Fruit fly (Drosophila melanogaster) whole organism, embryonic: ENCODE measurements around the gene CG13000.

ENCODE experiments used
- Antp ChIP-seq: fragments of 200-800 bp; sonication (Bioruptor generic); optimal IDR thresholded peaks from 3 replicates; lab custom pipeline; 2016; ENCODE audit warnings: missing biosample characterization, missing genetic modification characterization
- Awh ChIP-seq: fragments of 200-800 bp; sonication (Bioruptor generic); IDR thresholded peaks from 2 replicates; pipeline ENCODE4, ENCODE4 v1.3.6; 2022; ENCODE audit warnings: missing biosample characterization, missing genetic modification characterization
- B-H1 ChIP-seq: fragments of 200-800 bp; sonication (Bioruptor generic); IDR thresholded peaks from 3 replicates; pipeline ENCODE4 v1.3.6; 2022; ENCODE audit warnings: missing biosample characterization, missing genetic modification characterization
- CG12942 ChIP-seq: fragments of 200-800 bp; sonication (Bioruptor generic); optimal IDR thresholded peaks from 3 replicates; lab custom pipeline; 2016; ENCODE audit warnings: missing biosample characterization, missing genetic modification characterization
- CG13775 ChIP-seq: fragments of 200-800 bp; sonication (Bioruptor generic); optimal IDR thresholded peaks from 3 replicates; lab custom pipeline; 2017; ENCODE audit warnings: missing biosample characterization, mild to moderate bottlenecking, missing genetic modification characterization
- CG14441 ChIP-seq: fragments of 200-800 bp; sonication (Bioruptor generic); IDR thresholded peaks from 2 replicates; pipeline ENCODE4 v1.3.6; 2022; ENCODE audit warnings: missing biosample characterization, missing genetic modification characterization
- CG1603 ChIP-seq: fragments of 200-800 bp; sonication (Bioruptor generic); optimal IDR thresholded peaks from 2 replicates; lab custom pipeline; 2019; ENCODE audit warnings: missing biosample characterization, mild to moderate bottlenecking, missing genetic modification characterization, moderate library complexity
- CG16863 ChIP-seq: fragments of 200-800 bp; sonication (Bioruptor generic); optimal IDR thresholded peaks from 3 replicates; lab custom pipeline; 2016; ENCODE audit warnings: missing biosample characterization, missing genetic modification characterization
- CG17568 ChIP-seq: fragments of 200-800 bp; sonication (Bioruptor generic); optimal IDR thresholded peaks from 2 replicates; lab custom pipeline; 2018; ENCODE audit warnings: missing biosample characterization, mild to moderate bottlenecking, missing genetic modification characterization, moderate library complexity
- CG18262 ChIP-seq: fragments of 200-800 bp; optimal IDR thresholded peaks from 3 replicates; lab custom pipeline; 2019; ENCODE audit warnings: missing biosample characterization, mild to moderate bottlenecking, missing genetic modification characterization, moderate library complexity
- CG18476 ChIP-seq: fragments of 200-800 bp; sonication (Bioruptor generic); optimal IDR thresholded peaks from 2 replicates; lab custom pipeline; 2016; ENCODE audit warnings: missing biosample characterization, mild to moderate bottlenecking, missing genetic modification characterization
- CG2199 ChIP-seq: fragments of 200-800 bp; sonication (Bioruptor generic); IDR thresholded peaks from 3 replicates; pipeline ENCODE4 v1.3.6; 2022; ENCODE audit warnings: missing biosample characterization, missing genetic modification characterization
- CG34224 ChIP-seq: fragments of 200-800 bp; sonication (Bioruptor generic); IDR thresholded peaks from 3 replicates; pipeline ENCODE4 v1.3.6; 2022; ENCODE audit warnings: missing biosample characterization, missing genetic modification characterization; ENCODE audit not compliant: partially characterized antibody
- CG3847 ChIP-seq: fragments of 200-800 bp; sonication (Bioruptor generic); IDR thresholded peaks from 2 replicates; pipeline ENCODE4 v1.3.6; 2022; ENCODE audit warnings: missing biosample characterization, missing genetic modification characterization
- CG42726 ChIP-seq: fragments of 200-800 bp; sonication (Bioruptor generic); IDR thresholded peaks from 2 replicates; pipeline ENCODE4 v1.3.6; 2022; ENCODE audit warnings: missing biosample characterization, missing genetic modification characterization; ENCODE audit not compliant: partially characterized antibody
- CG5953 ChIP-seq: fragments of 200-800 bp; sonication (Bioruptor generic); IDR thresholded peaks from 2 replicates; pipeline ENCODE4 v1.3.6; 2022; ENCODE audit warnings: missing biosample characterization, missing genetic modification characterization
- CG7357 ChIP-seq: fragments of 200-800 bp; sonication (Bioruptor generic); IDR thresholded peaks from 3 replicates; pipeline ENCODE4 v1.3.6; 2022; ENCODE audit warnings: missing biosample characterization, missing genetic modification characterization
- CG8944 ChIP-seq: fragments of 200-800 bp; sonication (Bioruptor generic); optimal IDR thresholded peaks from 3 replicates; lab custom pipeline; 2016; ENCODE audit warnings: missing biosample characterization, missing genetic modification characterization
- CG9609 ChIP-seq: fragments of 200-800 bp; sonication (Bioruptor generic); optimal IDR thresholded peaks from 3 replicates; lab custom pipeline; 2016; ENCODE audit warnings: missing biosample characterization, missing genetic modification characterization
- Dad ChIP-seq: fragments of 200-800 bp; sonication (Bioruptor generic); optimal IDR thresholded peaks from 3 replicates; lab custom pipeline; 2016; ENCODE audit warnings: missing biosample characterization, missing genetic modification characterization
- Dek ChIP-seq: fragments of 200-800 bp; sonication (Bioruptor generic); optimal IDR thresholded peaks from 3 replicates; lab custom pipeline; 2019; ENCODE audit warnings: missing biosample characterization, mild to moderate bottlenecking, missing genetic modification characterization, moderate library complexity
- ERR ChIP-seq: fragments of 200-800 bp; sonication (Bioruptor generic); optimal IDR thresholded peaks from 2 replicates; lab custom pipeline; 2016; ENCODE audit warnings: missing biosample characterization, missing genetic modification characterization
- Elba2 ChIP-seq: fragments of 200-800 bp; sonication (Bioruptor generic); optimal IDR thresholded peaks from 3 replicates; lab custom pipeline; 2016; ENCODE audit warnings: missing biosample characterization, missing genetic modification characterization
- Fer2 ChIP-seq: fragments of 200-800 bp; sonication (Bioruptor generic); optimal IDR thresholded peaks from 2 replicates; lab custom pipeline; 2018; ENCODE audit warnings: missing biosample characterization, mild to moderate bottlenecking, missing genetic modification characterization, moderate library complexity
- HHEX ChIP-seq: fragments of 200-800 bp; sonication (Bioruptor generic); optimal IDR thresholded peaks from 3 replicates; lab custom pipeline; 2017; ENCODE audit warnings: missing biosample characterization, mild to moderate bottlenecking, missing genetic modification characterization, missing genetic modification reagents
- HmgZ ChIP-seq: fragments of 200-800 bp; sonication (Bioruptor generic); optimal IDR thresholded peaks from 2 replicates; lab custom pipeline; 2018; ENCODE audit warnings: missing biosample characterization, mild to moderate bottlenecking, missing genetic modification characterization
- Lhr ChIP-seq: fragments of 200-800 bp; sonication (Bioruptor generic); optimal IDR thresholded peaks from 3 replicates; lab custom pipeline; 2017; ENCODE audit warnings: mild to moderate bottlenecking, missing biosample characterization, missing genetic modification reagents, missing genetic modification characterization
- NC2β ChIP-seq: fragments of 200-800 bp; sonication (Bioruptor generic); optimal IDR thresholded peaks from 2 replicates; lab custom pipeline; 2016; ENCODE audit warnings: missing biosample characterization, missing genetic modification characterization
- Spps ChIP-seq: fragments of 200-800 bp; sonication (Bioruptor generic); optimal IDR thresholded peaks from 2 replicates; lab custom pipeline; 2018; ENCODE audit warnings: missing biosample characterization, mild to moderate bottlenecking, missing genetic modification characterization
- Ssrp ChIP-seq: fragments of 200-800 bp; sonication (Bioruptor generic); optimal IDR thresholded peaks from 2 replicates; lab custom pipeline; 2018; ENCODE audit warnings: missing biosample characterization, mild to moderate bottlenecking, missing genetic modification characterization, moderate library complexity
- az2 ChIP-seq: fragments of 200-800 bp; sonication (Bioruptor generic); optimal IDR thresholded peaks from 3 replicates; lab custom pipeline; 2016; ENCODE audit warnings: missing biosample characterization, missing genetic modification characterization
- br ChIP-seq: fragments of >200 bp; optimal IDR thresholded peaks from 2 replicates; lab custom pipeline; 2017
- bsh ChIP-seq, 2 experiments: fragments of 200-800 bp; sonication (Bioruptor generic); optimal IDR thresholded peaks; 2 replicates each; lab custom pipeline; 2017 to 2018; ENCODE audit warnings: mild to moderate bottlenecking in 2 of 2, missing biosample characterization in 2 of 2, missing genetic modification characterization in 2 of 2, moderate library complexity in 1 of 2
- dmrt11E ChIP-seq: fragments of 200-800 bp; sonication (Bioruptor generic); optimal IDR thresholded peaks from 3 replicates; lab custom pipeline; 2018; ENCODE audit warnings: missing biosample characterization, mild to moderate bottlenecking, missing genetic modification characterization, moderate library complexity
- emc ChIP-seq: fragments of 200-800 bp; sonication (Bioruptor generic); optimal IDR thresholded peaks from 2 replicates; lab custom pipeline; 2016; ENCODE audit warnings: missing biosample characterization, missing genetic modification characterization
- her ChIP-seq: fragments of 200-800 bp; sonication (Bioruptor generic); optimal IDR thresholded peaks from 2 replicates; lab custom pipeline; 2016; ENCODE audit warnings: missing biosample characterization, missing genetic modification characterization
- insv ChIP-seq, 2 experiments: fragments of 200-800 bp; sonication (Bioruptor generic); optimal IDR thresholded peaks; 3 replicates each; lab custom pipeline; 2016 to 2018; ENCODE audit warnings: missing biosample characterization in 2 of 2, missing genetic modification characterization in 2 of 2
- inv ChIP-seq: fragments of 200-800 bp; sonication (Bioruptor generic); IDR thresholded peaks from 2 replicates; pipeline ENCODE4 v1.3.6; 2022; ENCODE audit warnings: missing biosample characterization, missing genetic modification characterization; ENCODE audit not compliant: partially characterized antibody
- jumu ChIP-seq: fragments of 200-800 bp; sonication (Bioruptor generic); optimal IDR thresholded peaks from 3 replicates; lab custom pipeline; 2016; ENCODE audit warnings: missing biosample characterization, missing genetic modification characterization
- knrl ChIP-seq: fragments of 200-800 bp; sonication (Bioruptor generic); IDR thresholded peaks from 3 replicates; pipeline ENCODE4 v1.3.6; 2022; ENCODE audit warnings: missing biosample characterization, missing genetic modification characterization; ENCODE audit not compliant: partially characterized antibody
- mirr ChIP-seq: fragments of 200-800 bp; sonication (Bioruptor generic); optimal IDR thresholded peaks from 3 replicates; lab custom pipeline; 2018; ENCODE audit warnings: missing biosample characterization, mild to moderate bottlenecking, missing genetic modification characterization
- nerfin-2 ChIP-seq: fragments of 200-800 bp; sonication (Bioruptor generic); IDR thresholded peaks from 2 replicates; pipeline ENCODE4 v1.3.6; 2022; ENCODE audit warnings: missing biosample characterization, missing genetic modification characterization; ENCODE audit not compliant: partially characterized antibody
- pnt ChIP-seq: fragments of 200-800 bp; sonication (Bioruptor generic); optimal IDR thresholded peaks from 3 replicates; lab custom pipeline; 2016; ENCODE audit warnings: missing biosample characterization, missing genetic modification characterization
- pros ChIP-seq: fragments of 200-800 bp; sonication (Bioruptor generic); optimal IDR thresholded peaks from 3 replicates; lab custom pipeline; 2019; ENCODE audit warnings: missing biosample characterization, mild to moderate bottlenecking, missing genetic modification characterization, moderate library complexity
- tin ChIP-seq: fragments of 200-800 bp; sonication (Bioruptor generic); optimal IDR thresholded peaks from 3 replicates; lab custom pipeline; 2016; ENCODE audit warnings: missing biosample characterization, missing genetic modification characterization
- unpg ChIP-seq: fragments of 200-800 bp; sonication (Bioruptor generic); optimal IDR thresholded peaks from 3 replicates; lab custom pipeline; 2018; ENCODE audit warnings: missing biosample characterization, mild to moderate bottlenecking, missing genetic modification characterization, moderate library complexity
- wek ChIP-seq: fragments of 200-800 bp; sonication (Bioruptor generic); optimal IDR thresholded peaks from 3 replicates; lab custom pipeline; 2018; ENCODE audit warnings: missing biosample characterization, mild to moderate bottlenecking, missing genetic modification characterization, moderate library complexity

Gene CG13000

dm6 chrX:16968148-16968823 is 20.0 kb upstream of the CG13000 start, which contains the start of gene Ubr1 (continued):
- TF ChIP-seq nerfin-2 (GFP tag; lab: Robert Waterston, UW) = peak; percentile 97
- TF ChIP-seq unpg (GFP tag; lab: Kevin White, UChicago) = no peak
- TF ChIP-seq CG9609 (GFP tag; lab: Kevin White, UChicago) = no peak

DNA sequence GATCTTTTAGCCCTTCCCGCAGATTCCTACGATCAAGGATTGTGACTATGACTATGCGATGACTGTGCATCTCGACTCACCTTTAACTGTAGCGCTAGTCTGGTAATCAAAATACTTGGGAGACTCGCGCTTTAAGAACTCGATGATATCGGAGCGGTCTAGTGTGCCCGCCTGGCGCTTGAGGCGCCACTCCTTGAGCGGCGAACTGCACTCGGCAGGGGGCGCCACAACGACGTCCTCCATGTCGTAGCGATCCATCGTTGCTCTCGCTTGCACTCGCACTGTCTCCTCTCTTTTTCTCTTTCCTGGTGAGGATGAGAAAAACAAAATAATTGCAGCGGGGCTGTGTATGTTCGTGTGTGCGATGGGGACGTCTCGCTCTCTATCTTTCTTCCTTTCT is 19.1 kb upstream of the CG13000 start:
- TF ChIP-seq CG18262 (tag; lab: Kevin White, UChicago) (peak; percentile 50), knrl (no peak), CG5953 (GFP tag; lab: Robert Waterston, UW) (0 out of 2 replicates have a peak, but pooled peaks have one; percentile 26), wek (GFP tag; lab: Kevin White, UChicago) (peak; percentile 9), inv (no peak), tin (GFP tag; lab: Kevin White, UChicago) (peak; percentile 65), az2 (GFP tag; lab: Kevin White, UChicago) (peak; percentile 29), Awh (GFP tag; lab: Robert Waterston, UW) (peak; percentile 25; the same call in 1 of the 2 replicates), Dad (GFP tag; lab: Kevin White, UChicago) (no peak), Spps (tag; lab: Kevin White, UChicago) (peak; percentile 5), HHEX (GFP tag; lab: Kevin White, UChicago) (peak; percentile 29), NC2β (GFP tag; lab: Kevin White, UChicago) (peak; percentile 51), HmgZ (tag; lab: Kevin White, UChicago) (no peak), CG34224 (GFP tag; lab: Robert Waterston, UW) (no peak), CG7357 (GFP tag; lab: Robert Waterston, UW) (0 out of 3 replicates have a peak, but pooled peaks have one; percentile 18), CG18476 (GFP tag; lab: Kevin White, UChicago) (no peak), pros (GFP tag; lab: Kevin White, UChicago) (peak; percentile 10), CG8944 (GFP tag; lab: Kevin White, UChicago) (peak; percentile 5), Lhr (peak; percentile 47), CG2199 (peak; percentile 87), B-H1 (GFP tag; lab: Robert Waterston, UW) (no peak), Fer2 (no peak), dmrt11E (tag; lab: Kevin White, UChicago) (peak; percentile 60), emc (GFP tag; lab: Kevin White, UChicago) (no peak), CG12942 (GFP tag; lab: Kevin White, UChicago) (no peak), insv (GFP tag; optimal IDR thresholded peaks at IDR 0.05; lab: Kevin White, UChicago) (peak in 1 of 2 experiments; percentile 35), jumu (GFP tag; lab: Kevin White, UChicago) (peak; percentile 29), Dek (tag; lab: Kevin White, UChicago) (no peak), CG13775 (GFP tag; lab: Kevin White, UChicago) (peak; percentile 41), CG17568 (GFP tag; lab: Kevin White, UChicago) (no peak), her (GFP tag; lab: Kevin White, UChicago) (peak; percentile 38), CG1603 (tag; lab: Kevin White, UChicago) (no peak), ERR (GFP tag; lab: Kevin White, UChicago) (no peak), CG16863 (peak; percentile 24), mirr (GFP tag; lab: Kevin White, UChicago) (no peak), CG3847 (0 out of 2 replicates have a peak, but pooled peaks have one; percentile 18), Elba2 (peak; percentile 6), br (no peak), pnt (GFP tag; lab: Kevin White, UChicago) (no peak), Ssrp (no peak), CG14441 (GFP tag; lab: Robert Waterston, UW) (no peak), Antp (peak; percentile 47), bsh (GFP tag; optimal IDR thresholded peaks at IDR 0.05; lab: Kevin White, UChicago) (peak in 1 of 2 experiments; percentile 43), CG42726 (GFP tag; lab: Robert Waterston, UW) (peak; percentile 45; the same call in 1 of the 2 replicates)
